Worm (Caenorhabditis elegans): ENCODE results near the gene itm-2.

The itm-2 gene

DNA sequence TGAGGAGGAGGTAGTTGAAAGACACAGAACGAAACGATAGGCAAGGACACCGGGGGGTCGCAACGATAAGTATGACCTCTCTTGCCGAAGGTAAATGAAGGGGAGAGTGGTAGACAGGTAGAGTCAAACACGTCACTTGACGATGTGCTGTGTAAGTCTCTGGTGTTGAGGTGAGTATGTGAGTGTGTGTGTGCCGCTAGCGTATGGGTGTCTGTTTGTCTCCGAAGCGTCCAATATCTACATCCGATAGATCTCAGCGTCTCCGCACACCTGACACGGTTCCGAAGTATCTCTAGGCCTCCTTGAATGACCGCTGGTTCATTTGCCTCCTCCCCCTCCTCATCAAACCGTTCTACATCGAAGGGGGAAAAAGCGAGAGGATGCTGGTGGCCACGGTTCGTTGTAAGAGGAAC is 30.2 kb downstream of the itm-2 start (continued):
- TF ChIP-seq K11D2.4 (GFP tag; IDR thresholded peaks at IDR 0.05) (no peak), hsf-1 (GFP tag; IDR thresholded peaks at IDR 0.05) (no peak), rec-8 (tag; optimal IDR thresholded peaks at IDR 0.05) (no peak), let-607 (tag; optimal IDR thresholded peaks at IDR 0.05) (peak in 1 of 2 experiments; percentile 18), B0261.1 (tag; optimal IDR thresholded peaks at IDR 0.05) (no peak), nfya-2 (GFP tag; IDR thresholded peaks at IDR 0.05) (no peak), snpc-1.3 (tag; optimal IDR thresholded peaks at IDR 0.05; ENCODE audit: insufficient read depth) (no peak), dox-1 (GFP tag; IDR thresholded peaks at IDR 0.05) (peak; percentile 72; the same call in 1 of the 2 replicates), nhr-179 (tag; optimal IDR thresholded peaks at IDR 0.05) (no peak), efl-1 (GFP tag; optimal IDR thresholded peaks at IDR 0.05) (no peak), Y67H2A.10 (GFP tag; conservative IDR thresholded peaks at IDR 0.05) (no peak), lin-35 (GFP tag; optimal IDR thresholded peaks at IDR 0.05) (no peak), hmg-20 (GFP tag; IDR thresholded peaks at IDR 0.05) (0 out of 2 replicates have a peak, but pooled peaks have one; percentile 26), tbx-9 (tag; optimal IDR thresholded peaks at IDR 0.05; ENCODE audit: borderline replicate concordance) (no peak), zfh-2 (GFP tag; conservative IDR thresholded peaks at IDR 0.05) (peak; percentile 88), F23B12.7 (tag; optimal IDR thresholded peaks at IDR 0.05; ENCODE audit: insufficient read depth) (no peak), F55B11.4 (tag; optimal IDR thresholded peaks at IDR 0.05; ENCODE audit: borderline replicate concordance, insufficient read depth) (no peak), ztf-18 (tag; optimal IDR thresholded peaks at IDR 0.05) (no peak), rcor-1 (GFP tag; IDR thresholded peaks at IDR 0.05) (peak; percentile 41; the same call in 1 of the 2 replicates), egl-44 (GFP tag; IDR thresholded peaks at IDR 0.05) (no peak), dpl-1 (GFP tag; optimal IDR thresholded peaks at IDR 0.05) (no peak), nhr-80 (tag; optimal IDR thresholded peaks at IDR 0.05) (peak; percentile 92), K12H6.12 (tag; optimal IDR thresholded peaks at IDR 0.05) (peak; percentile 21), ztf-22 (GFP tag; optimal IDR thresholded peaks at IDR 0.05) (no peak), lin-40 (tag; optimal IDR thresholded peaks at IDR 0.05) (peak; percentile 29), hrde-1 (tag; optimal IDR thresholded peaks at IDR 0.05; ENCODE audit: borderline replicate concordance) (no peak), unc-62 (GFP tag; optimal IDR thresholded peaks at IDR 0.05) (peak; percentile 17), lin-54 (GFP tag; optimal IDR thresholded peaks at IDR 0.05) (no peak), pbrm-1 (GFP tag; IDR thresholded peaks at IDR 0.05) (0 out of 2 replicates have a peak, but pooled peaks have one; percentile 24), repo-1 (tag; optimal IDR thresholded peaks at IDR 0.05) (peak; percentile 18), attf-5 (GFP tag; optimal IDR thresholded peaks at IDR 0.05) (no peak), ceh-58 (GFP tag; IDR thresholded peaks at IDR 0.05) (no peak), mel-28 (tag; optimal IDR thresholded peaks at IDR 0.05; ENCODE audit: borderline replicate concordance) (no peak), ekl-4 (GFP tag; IDR thresholded peaks at IDR 0.05) (peak; percentile 61; the same call in 1 of the 2 replicates), cebp-2 (GFP tag; IDR thresholded peaks at IDR 0.05) (no peak), ztf-25 (GFP tag; IDR thresholded peaks at IDR 0.05) (no peak), ceh-79 (tag; optimal IDR thresholded peaks at IDR 0.05) (no peak), dpff-1 (tag; optimal IDR thresholded peaks at IDR 0.05) (no peak), Y56A3A.18 (GFP tag; IDR thresholded peaks at IDR 0.05) (no peak), unc-130 (GFP tag; optimal IDR thresholded peaks at IDR 0.05) (no peak), ets-4 (GFP tag; optimal IDR thresholded peaks at IDR 0.05) (no peak), ztf-3 (GFP tag; optimal IDR thresholded peaks at IDR 0.05) (no peak), lin-26 (GFP tag; IDR thresholded peaks at IDR 0.05) (no peak), sea-2 (GFP tag; IDR thresholded peaks at IDR 0.05) (no peak), T26A5.8 (tag; optimal IDR thresholded peaks at IDR 0.05) (no peak), F57C9.4 (tag; optimal IDR thresholded peaks at IDR 0.05) (no peak), aptf-2 (GFP tag; conservative IDR thresholded peaks at IDR 0.05) (no peak)

All from whole organism, young adult.